Fruit fly (Drosophila melanogaster) whole organism, pupa: ENCODE measurements around the gene DEF8.

Experiments used
- CG17806 ChIP-seq: fragments of 200-800 bp; sonication (Bioruptor generic); optimal IDR thresholded peaks from 2 replicates; lab custom pipeline; 2018; ENCODE audit warnings: missing biosample characterization, mild to moderate bottlenecking, missing genetic modification characterization, moderate library complexity
- CG32121 ChIP-seq: fragments of 200-800 bp; sonication (Bioruptor generic); IDR thresholded peaks from 2 replicates; pipeline ENCODE4 v1.3.6; 2022; ENCODE audit warnings: missing biosample characterization, missing genetic modification characterization
- CG34367 ChIP-seq: fragments of 200-800 bp; sonication (Bioruptor generic); optimal IDR thresholded peaks from 2 replicates; lab custom pipeline; 2018; ENCODE audit warnings: missing biosample characterization, mild to moderate bottlenecking, missing genetic modification characterization
- CG8159 ChIP-seq: fragments of 200-800 bp; sonication (Bioruptor generic); optimal IDR thresholded peaks from 3 replicates; lab custom pipeline; 2018; ENCODE audit warnings: missing biosample characterization, mild to moderate bottlenecking, missing genetic modification characterization, moderate library complexity
- CG8301 ChIP-seq: fragments of 200-800 bp; sonication (Bioruptor generic); optimal IDR thresholded peaks from 2 replicates; lab custom pipeline; 2018; ENCODE audit warnings: missing biosample characterization, mild to moderate bottlenecking, missing genetic modification characterization
- CG9948 ChIP-seq: fragments of 200-800 bp; sonication (Bioruptor generic); optimal IDR thresholded peaks from 2 replicates; lab custom pipeline; 2018; ENCODE audit warnings: missing biosample characterization, mild to moderate bottlenecking, missing genetic modification characterization, moderate library complexity
- D1 ChIP-seq: fragments of 200-800 bp; sonication (Bioruptor generic); optimal IDR thresholded peaks from 2 replicates; lab custom pipeline; 2018; ENCODE audit warnings: missing biosample characterization, mild to moderate bottlenecking, missing genetic modification characterization, moderate library complexity
- EcR ChIP-seq: fragments of 200-800 bp; sonication (Bioruptor generic); optimal IDR thresholded peaks from 3 replicates; lab custom pipeline; 2019; ENCODE audit warnings: missing biosample characterization, missing genetic modification characterization, mild to moderate bottlenecking, moderate library complexity, missing genetic modification reagents
- Pif1B ChIP-seq: fragments of 200-800 bp; sonication (Bioruptor generic); optimal IDR thresholded peaks from 3 replicates; lab custom pipeline; 2016; ENCODE audit warnings: missing biosample characterization, missing genetic modification characterization

- TF ChIP-seq Pif1B (GFP tag; lab: Kevin White, UChicago): peak; percentile 80
- TF ChIP-seq EcR (GFP tag; lab: Kevin White, UChicago): no peak
- no peak for TF ChIP-seq D1 (tag; lab: Kevin White, UChicago)
- TF ChIP-seq CG17806: peak; percentile 56
- no peak for TF ChIP-seq CG32121
- peak; percentile 57 for TF ChIP-seq CG8301
- TF ChIP-seq CG9948: peak; percentile 21
- TF ChIP-seq CG34367 (tag; lab: Kevin White, UChicago): peak; percentile 79
- TF ChIP-seq CG8159 (tag; lab: Kevin White, UChicago): peak; percentile 64
Observed at dm6 chr3L:12124975-12125374, 7.0 kb upstream of the DEF8 start, which contains the start of gene yps.
